Fruit fly (Drosophila melanogaster) S2 (cell line): ENCODE measurements around the gene CG15283.

Experiments used
- CG8478 ChIP-seq: fragments of >200 bp; optimal IDR thresholded peaks from 2 replicates; lab custom pipeline; 2018
- CTCF ChIP-seq, 2 experiments: fragments of >200 bp; optimal IDR thresholded peaks; 2 replicates each; lab custom pipeline; 2018

DNA sequence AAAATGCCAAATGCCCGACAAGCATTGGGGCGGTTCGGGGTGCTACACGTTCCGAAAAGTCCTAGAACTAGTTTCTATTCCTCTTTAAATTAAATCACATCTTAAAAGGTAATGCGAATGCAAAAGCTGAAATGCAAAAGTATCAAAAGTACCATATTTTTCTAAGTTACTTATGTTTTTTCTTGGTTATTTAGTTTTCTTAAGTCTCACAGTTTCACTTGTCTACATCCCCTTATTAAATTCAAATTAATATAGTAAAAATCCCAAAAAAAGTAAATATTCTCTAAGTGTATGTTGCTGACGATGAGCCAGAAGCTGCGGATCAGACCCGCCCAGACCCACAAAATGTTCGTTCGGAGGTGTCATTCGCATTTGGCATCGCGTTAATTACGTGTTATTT, 50.0 kb downstream of the CG15283 start:
- TF ChIP-seq CG8478 (no peak), CTCF (optimal IDR thresholded peaks at IDR 0.05; lab: Kevin White, UChicago) (no peak)
